Worm (Caenorhabditis elegans): Measurements from ENCODE around the gene sftb-2.

Gene sftb-2

ce11 chrV:156044-156869 lies 28.2 kb downstream of the sftb-2 start, which contains the start of gene ttb-1:
Gene ttb-1, plus strand, starts transcription at chrV:156819.
- TF ChIP-seq odd-2 (tag; optimal IDR thresholded peaks at IDR 0.05) (no peak), zip-5 (tag; optimal IDR thresholded peaks at IDR 0.05) (peak; percentile 61), fax-1 (tag; optimal IDR thresholded peaks at IDR 0.05) (no peak), hlh-30 (tag; optimal IDR thresholded peaks at IDR 0.05; ENCODE audit: insufficient read depth) (no peak), ceh-31 (tag; optimal IDR thresholded peaks at IDR 0.05) (peak; percentile 74), gmeb-2 (tag; optimal IDR thresholded peaks at IDR 0.05) (no peak), Y22D7AL.16 (tag; optimal IDR thresholded peaks at IDR 0.05) (no peak), sox-2 (GFP tag; IDR thresholded peaks at IDR 0.05) (no peak), C38D4.7 (GFP tag; optimal IDR thresholded peaks at IDR 0.05) (no peak), ceh-18 (tag; optimal IDR thresholded peaks at IDR 0.05) (no peak), nfya-1 (tag; optimal IDR thresholded peaks at IDR 0.05) (no peak), ceh-22 (tag; optimal IDR thresholded peaks at IDR 0.05) (no peak), lin-11 (tag; optimal IDR thresholded peaks at IDR 0.05) (no peak), K02D7.2 (tag; optimal IDR thresholded peaks at IDR 0.05) (no peak), ama-1 (optimal IDR thresholded peaks at IDR 0.05) (no peak), rnt-1 (tag; optimal IDR thresholded peaks at IDR 0.05) (peak; percentile 8), hlh-15 (tag; optimal IDR thresholded peaks at IDR 0.05) (no peak), nhr-232 (tag; optimal IDR thresholded peaks at IDR 0.05) (no peak), C08G9.2 (tag; optimal IDR thresholded peaks at IDR 0.05) (peak; percentile 83), ceh-6 (GFP tag; optimal IDR thresholded peaks at IDR 0.05) (no peak), tbx-2 (tag; optimal IDR thresholded peaks at IDR 0.05) (peak; percentile 19), F13H6.1 (tag; optimal IDR thresholded peaks at IDR 0.05) (no peak), eyg-1 (tag; optimal IDR thresholded peaks at IDR 0.05) (no peak), ceh-34 (tag; optimal IDR thresholded peaks at IDR 0.05) (peak; percentile 6), sdc-2 (tag; optimal IDR thresholded peaks at IDR 0.05) (no peak), ceh-30 (tag; optimal IDR thresholded peaks at IDR 0.05) (no peak), nhr-11 (tag; optimal IDR thresholded peaks at IDR 0.05) (no peak), ceh-9 (tag; optimal IDR thresholded peaks at IDR 0.05) (no peak), ets-4 (tag; optimal IDR thresholded peaks at IDR 0.05) (peak; percentile 35), unc-3 (GFP tag; conservative IDR thresholded peaks at IDR 0.05) (no peak), unc-3 (tag; optimal IDR thresholded peaks at IDR 0.05) (no peak), elt-2 (tag; optimal IDR thresholded peaks at IDR 0.05) (peak; percentile 23), tbx-7 (tag; optimal IDR thresholded peaks at IDR 0.05) (peak; percentile 67), madf-2 (tag; optimal IDR thresholded peaks at IDR 0.05) (no peak), ceh-2 (tag; optimal IDR thresholded peaks at IDR 0.05) (peak; percentile 80), ceh-45 (GFP tag; IDR thresholded peaks at IDR 0.05) (no peak), elt-4 (tag; optimal IDR thresholded peaks at IDR 0.05) (no peak), pha-2 (tag; optimal IDR thresholded peaks at IDR 0.05) (no peak), ceh-24 (tag; optimal IDR thresholded peaks at IDR 0.05) (no peak), pqm-1 (tag; optimal IDR thresholded peaks at IDR 0.05) (no peak), dve-1 (tag; optimal IDR thresholded peaks at IDR 0.05) (no peak), fkh-6 (tag; optimal IDR thresholded peaks at IDR 0.05) (no peak), che-1 (tag; optimal IDR thresholded peaks at IDR 0.05) (no peak), hlh-6 (tag; optimal IDR thresholded peaks at IDR 0.05) (peak; percentile 31), pag-3 (tag; optimal IDR thresholded peaks at IDR 0.05; ENCODE audit: borderline replicate concordance) (no peak), hlh-13 (GFP tag; optimal IDR thresholded peaks at IDR 0.05) (no peak), syd-9 (tag; optimal IDR thresholded peaks at IDR 0.05) (no peak), ref-2 (tag; optimal IDR thresholded peaks at IDR 0.05) (peak; percentile 68), unc-86 (tag; optimal IDR thresholded peaks at IDR 0.05) (no peak), hlh-8 (tag; optimal IDR thresholded peaks at IDR 0.05) (peak; percentile 14), mec-3 (tag; optimal IDR thresholded peaks at IDR 0.05; ENCODE audit: borderline replicate concordance) (peak; percentile 1), K09A11.1 (tag; optimal IDR thresholded peaks at IDR 0.05; ENCODE audit: insufficient read depth) (no peak)
